Fruit fly (Drosophila melanogaster) whole organism, prepupa: ENCODE results near the gene CG10237.

ENCODE experiments used
- Blimp-1 ChIP-seq: fragments of 200-800 bp; sonication (Bioruptor generic); optimal IDR thresholded peaks from 3 replicates; lab custom pipeline; 2017; ENCODE audit warnings: missing biosample characterization, missing genetic modification characterization, mild to moderate bottlenecking, moderate library complexity, missing genetic modification reagents
- CG10631 ChIP-seq: fragments of 200-800 bp; sonication (Bioruptor generic); optimal IDR thresholded peaks from 2 replicates; lab custom pipeline; 2016; ENCODE audit warnings: missing biosample characterization, missing genetic modification characterization
- CG10669 ChIP-seq: fragments of 200-800 bp; sonication (Bioruptor generic); optimal IDR thresholded peaks from 3 replicates; lab custom pipeline; 2018; ENCODE audit warnings: missing biosample characterization, mild to moderate bottlenecking, missing genetic modification characterization, moderate library complexity
- CG11294 ChIP-seq: fragments of 200-800 bp; sonication (Bioruptor generic); IDR thresholded peaks from 2 replicates; pipeline ENCODE4 v1.3.6; 2022; ENCODE audit warnings: missing biosample characterization, missing genetic modification characterization
- CG11762 ChIP-seq: fragments of 200-800 bp; sonication (Bioruptor generic); optimal IDR thresholded peaks from 3 replicates; lab custom pipeline; 2016; ENCODE audit warnings: missing biosample characterization, missing genetic modification characterization; ENCODE audit not compliant: insufficient read depth
- CG15336 ChIP-seq: fragments of 200-800 bp; sonication (Bioruptor generic); IDR thresholded peaks from 2 replicates; pipeline ENCODE4 v1.3.6; 2022; ENCODE audit warnings: missing biosample characterization, missing genetic modification characterization
- CG1621 ChIP-seq: fragments of 200-800 bp; sonication (Bioruptor generic); optimal IDR thresholded peaks from 3 replicates; lab custom pipeline; 2018; ENCODE audit warnings: missing biosample characterization, mild to moderate bottlenecking, missing genetic modification characterization
- CG16779 ChIP-seq: fragments of 200-800 bp; sonication (Bioruptor generic); optimal IDR thresholded peaks from 3 replicates; lab custom pipeline; 2017; ENCODE audit warnings: missing biosample characterization, mild to moderate bottlenecking, missing genetic modification characterization
- CG31627 ChIP-seq: fragments of 200-800 bp; sonication (Bioruptor generic); optimal IDR thresholded peaks from 3 replicates; lab custom pipeline; 2016; ENCODE audit warnings: missing biosample characterization, missing genetic modification characterization
- CG32006 ChIP-seq: fragments of 200-800 bp; sonication (Bioruptor generic); optimal IDR thresholded peaks from 3 replicates; lab custom pipeline; 2017; ENCODE audit warnings: missing biosample characterization, mild to moderate bottlenecking, missing genetic modification characterization
- CG34406 ChIP-seq: fragments of 200-800 bp; sonication (Bioruptor generic); optimal IDR thresholded peaks from 3 replicates; lab custom pipeline; 2016; ENCODE audit warnings: missing biosample characterization, missing genetic modification characterization
- CG3919 ChIP-seq: fragments of 200-800 bp; sonication (Bioruptor generic); optimal IDR thresholded peaks from 3 replicates; lab custom pipeline; 2016; ENCODE audit warnings: missing biosample characterization, missing genetic modification characterization
- CG6276 ChIP-seq: fragments of 200-800 bp; sonication (Bioruptor generic); optimal IDR thresholded peaks from 2 replicates; lab custom pipeline; 2017; ENCODE audit warnings: missing biosample characterization, mild to moderate bottlenecking, missing genetic modification characterization
- CG6792 ChIP-seq: fragments of 200-800 bp; sonication (Bioruptor generic); optimal IDR thresholded peaks from 3 replicates; lab custom pipeline; 2016; ENCODE audit warnings: missing biosample characterization, missing genetic modification characterization
- CG6808 ChIP-seq: fragments of 200-800 bp; sonication (Bioruptor generic); optimal IDR thresholded peaks from 3 replicates; lab custom pipeline; 2017; ENCODE audit warnings: missing biosample characterization, missing genetic modification characterization, mild to moderate bottlenecking, moderate library complexity, missing genetic modification reagents
- CG7368 ChIP-seq: fragments of 200-800 bp; sonication (Bioruptor generic); optimal IDR thresholded peaks from 3 replicates; lab custom pipeline; 2016; ENCODE audit warnings: missing biosample characterization, missing genetic modification characterization
- CG8319 ChIP-seq: fragments of 200-800 bp; sonication (Bioruptor generic); optimal IDR thresholded peaks from 3 replicates; lab custom pipeline; 2016; ENCODE audit warnings: missing biosample characterization, missing genetic modification characterization
- CG8632 ChIP-seq: fragments of 200-800 bp; sonication (Bioruptor generic); optimal IDR thresholded peaks from 3 replicates; lab custom pipeline; 2016; ENCODE audit warnings: missing biosample characterization, missing genetic modification characterization
- CG9139 ChIP-seq: fragments of 200-800 bp; sonication (Bioruptor generic); optimal IDR thresholded peaks from 3 replicates; lab custom pipeline; 2017; ENCODE audit warnings: missing biosample characterization, mild to moderate bottlenecking, missing genetic modification characterization
- Eip75B ChIP-seq: fragments of 200-800 bp; sonication (Bioruptor generic); optimal IDR thresholded peaks from 3 replicates; lab custom pipeline; 2016; ENCODE audit warnings: missing biosample characterization, missing genetic modification characterization
- Eip78C ChIP-seq: fragments of 200-800 bp; sonication (Bioruptor generic); peaks from one replicate; lab custom pipeline; 2016; ENCODE audit warnings: missing biosample characterization, missing genetic modification characterization
- Eip93F ChIP-seq: fragments of 200-800 bp; sonication (Bioruptor generic); optimal IDR thresholded peaks from 2 replicates; lab custom pipeline; 2016; ENCODE audit warnings: missing biosample characterization, mild to moderate bottlenecking, missing genetic modification characterization
- Ets96B ChIP-seq: fragments of 200-800 bp; optimal IDR thresholded peaks from 2 replicates; lab custom pipeline; 2019; ENCODE audit warnings: missing biosample characterization, mild to moderate bottlenecking, missing genetic modification characterization, moderate library complexity
- Hr39 ChIP-seq: fragments of 200-800 bp; sonication (Bioruptor generic); optimal IDR thresholded peaks from 2 replicates; lab custom pipeline; 2016; ENCODE audit warnings: missing biosample characterization, missing genetic modification characterization
- Met ChIP-seq: fragments of 200-800 bp; sonication (Bioruptor generic); optimal IDR thresholded peaks from 3 replicates; lab custom pipeline; 2016; ENCODE audit warnings: missing biosample characterization, missing genetic modification characterization
- OdsH ChIP-seq: fragments of 200-800 bp; sonication (Bioruptor generic); optimal IDR thresholded peaks from 3 replicates; lab custom pipeline; 2016; ENCODE audit warnings: missing biosample characterization, missing genetic modification characterization
- Sox102F ChIP-seq: fragments of 200-800 bp; sonication (Bioruptor generic); optimal IDR thresholded peaks from 2 replicates; lab custom pipeline; 2016; ENCODE audit warnings: missing biosample characterization, mild to moderate bottlenecking, missing genetic modification characterization
- Sox14 ChIP-seq: fragments of 200-800 bp; sonication (Bioruptor generic); optimal IDR thresholded peaks from 3 replicates; lab custom pipeline; 2016; ENCODE audit warnings: missing biosample characterization, missing genetic modification characterization
- Sox15 ChIP-seq: fragments of 200-800 bp; sonication (Bioruptor generic); optimal IDR thresholded peaks from 3 replicates; lab custom pipeline; 2016; ENCODE audit warnings: missing biosample characterization, missing genetic modification characterization
- achi ChIP-seq: fragments of 200-800 bp; sonication (Bioruptor generic); optimal IDR thresholded peaks from 3 replicates; lab custom pipeline; 2016; ENCODE audit warnings: missing biosample characterization, missing genetic modification characterization
- cyc ChIP-seq: fragments of 200-800 bp; sonication (Bioruptor generic); optimal IDR thresholded peaks from 3 replicates; lab custom pipeline; 2016; ENCODE audit warnings: missing biosample characterization, missing genetic modification characterization
- dac ChIP-seq: fragments of 200-800 bp; sonication (Bioruptor generic); optimal IDR thresholded peaks from 2 replicates; lab custom pipeline; 2017; ENCODE audit warnings: missing biosample characterization, mild to moderate bottlenecking, missing genetic modification characterization
- dsx ChIP-seq: fragments of 200-800 bp; optimal IDR thresholded peaks from 3 replicates; lab custom pipeline; 2019; ENCODE audit warnings: missing biosample characterization, mild to moderate bottlenecking, missing genetic modification characterization, moderate library complexity; ENCODE audit not compliant: poor library complexity, severe bottlenecking
- eg ChIP-seq: fragments of 200-800 bp; sonication (Bioruptor generic); IDR thresholded peaks from 3 replicates; pipeline ENCODE4 v1.3.6; 2022; ENCODE audit warnings: missing biosample characterization, missing genetic modification characterization
- esn ChIP-seq: fragments of 200-800 bp; sonication (Bioruptor generic); optimal IDR thresholded peaks from 2 replicates; lab custom pipeline; 2016; ENCODE audit warnings: missing biosample characterization, mild to moderate bottlenecking, missing genetic modification characterization, moderate library complexity
- fd59A ChIP-seq: fragments of 200-800 bp; sonication (Bioruptor generic); optimal IDR thresholded peaks from 2 replicates; lab custom pipeline; 2017; ENCODE audit warnings: missing biosample characterization, mild to moderate bottlenecking, missing genetic modification characterization, missing genetic modification reagents
- fd85E ChIP-seq: fragments of 200-800 bp; sonication (Bioruptor generic); optimal IDR thresholded peaks from 3 replicates; lab custom pipeline; 2016; ENCODE audit warnings: missing biosample characterization, missing genetic modification characterization
- fkh ChIP-seq: fragments of 200-800 bp; sonication (Bioruptor generic); optimal IDR thresholded peaks from 3 replicates; lab custom pipeline; 2017; ENCODE audit warnings: missing biosample characterization, mild to moderate bottlenecking, missing genetic modification characterization, moderate library complexity
- net ChIP-seq: fragments of 200-800 bp; sonication (Bioruptor generic); optimal IDR thresholded peaks from 3 replicates; lab custom pipeline; 2016; ENCODE audit warnings: missing biosample characterization, missing genetic modification characterization
- pdm3 ChIP-seq: fragments of 200-800 bp; sonication (Bioruptor generic); optimal IDR thresholded peaks from 3 replicates; lab custom pipeline; 2016; ENCODE audit warnings: missing biosample characterization, missing genetic modification characterization
- spab ChIP-seq: fragments of 200-800 bp; sonication (Bioruptor generic); optimal IDR thresholded peaks from 2 replicates; lab custom pipeline; 2017; ENCODE audit warnings: missing biosample characterization, mild to moderate bottlenecking, missing genetic modification characterization, missing genetic modification reagents
- ss ChIP-seq, 2 experiments: fragments of 200-800 bp; sonication (Bioruptor generic); optimal IDR thresholded peaks; 2 replicates in 1 of 2; 3 replicates in 1 of 2; lab custom pipeline; 2017 to 2018; ENCODE audit warnings: mild to moderate bottlenecking in 2 of 2, missing biosample characterization in 2 of 2, missing genetic modification characterization in 2 of 2, moderate library complexity in 1 of 2

CG10237 gene

dm6 chr2L:19425765-19426329 lies 16.7 kb downstream of the CG10237 start (continued):
- TF ChIP-seq esn (GFP tag; lab: Kevin White, UChicago): peak; percentile 73
- TF ChIP-seq Blimp-1 (GFP tag; lab: Kevin White, UChicago): no peak
- peak; percentile 46 for TF ChIP-seq pdm3 (GFP tag; lab: Kevin White, UChicago)
- TF ChIP-seq CG11762 (GFP tag; lab: Kevin White, UChicago): peak; percentile 28
- TF ChIP-seq Sox14 (GFP tag; lab: Kevin White, UChicago): peak; percentile 31
- TF ChIP-seq fd59A (GFP tag; lab: Kevin White, UChicago): peak; percentile 0
- TF ChIP-seq fkh (GFP tag; lab: Kevin White, UChicago): no peak
- TF ChIP-seq CG31627: peak; percentile 57
- no peak for TF ChIP-seq CG11294 (GFP tag; lab: Robert Waterston, UW)
- peak; percentile 66 for TF ChIP-seq OdsH (GFP tag; lab: Kevin White, UChicago)
- peak; percentile 51 for TF ChIP-seq achi
- TF ChIP-seq spab (GFP tag; lab: Kevin White, UChicago): no peak
- peak; percentile 67 for TF ChIP-seq Met (GFP tag; lab: Kevin White, UChicago)
- TF ChIP-seq CG9139 (GFP tag; lab: Kevin White, UChicago): no peak
- TF ChIP-seq Hr39 (GFP tag; lab: Kevin White, UChicago): peak; percentile 68
- peak; percentile 53 for TF ChIP-seq Ets96B
- peak; percentile 56 for TF ChIP-seq CG3919
- TF ChIP-seq CG8632: peak; percentile 46
- TF ChIP-seq dsx: no peak
- TF ChIP-seq Eip75B (GFP tag; lab: Kevin White, UChicago): peak; percentile 20
- TF ChIP-seq CG16779: no peak
- peak; percentile 6 for TF ChIP-seq CG6276 (GFP tag; lab: Kevin White, UChicago)
- TF ChIP-seq CG32006 (GFP tag; lab: Kevin White, UChicago): peak; percentile 48
- peak; percentile 4 for TF ChIP-seq Sox15 (GFP tag; lab: Kevin White, UChicago)
- peak; percentile 16 for TF ChIP-seq CG10631 (GFP tag; lab: Kevin White, UChicago)
- no peak for TF ChIP-seq ss (GFP tag; optimal IDR thresholded peaks at IDR 0.05; lab: Kevin White, UChicago)
- TF ChIP-seq CG15336 (GFP tag; lab: Robert Waterston, UW): peak; percentile 57
- peak; percentile 32 for TF ChIP-seq CG6808
- TF ChIP-seq CG8319 (GFP tag; lab: Kevin White, UChicago): peak; percentile 22
- TF ChIP-seq cyc (GFP tag; lab: Kevin White, UChicago): peak; percentile 53
- TF ChIP-seq Eip93F (GFP tag; lab: Kevin White, UChicago): no peak
- TF ChIP-seq CG34406: peak; percentile 52
- TF ChIP-seq Sox102F (GFP tag; lab: Kevin White, UChicago): peak; percentile 35
- TF ChIP-seq eg (GFP tag; lab: Robert Waterston, UW): peak; percentile 59
- peak; percentile 50 for TF ChIP-seq CG10669
- TF ChIP-seq Eip78C (GFP tag; lab: Kevin White, UChicago): peak; percentile 86
- no peak for TF ChIP-seq fd85E (GFP tag; lab: Kevin White, UChicago)
- TF ChIP-seq CG1621 (tag; lab: Kevin White, UChicago): peak; percentile 41
- no peak for TF ChIP-seq dac (GFP tag; lab: Kevin White, UChicago)
- TF ChIP-seq CG7368 (GFP tag; lab: Kevin White, UChicago): no peak
- TF ChIP-seq CG6792: peak; percentile 26
- peak; percentile 66 for TF ChIP-seq net
